Worm (Caenorhabditis elegans) whole organism, young adult: ENCODE data around the gene T19C4.24.

Source experiments
- gei-17 ChIP-seq: fragments of 200-800 bp; sonication (Bioruptor generic); optimal IDR thresholded peaks from 2 replicates; lab custom pipeline; 2018; ENCODE audit warnings: mild to moderate bottlenecking, missing genetic modification characterization, missing compliant biosample characterization
- him-1 ChIP-seq: sonication (generic microtip); optimal IDR thresholded peaks from 2 replicates; lab custom pipeline; 2016; ENCODE audit warnings: missing genotype, missing genetic modification reagents, missing genetic modification characterization, missing compliant biosample characterization
- hlh-12 ChIP-seq: sonication (generic microtip); optimal IDR thresholded peaks from 2 replicates; lab custom pipeline; 2016; ENCODE audit warnings: missing genetic modification characterization, missing compliant biosample characterization
- lin-26 ChIP-seq: fragments of 200-800 bp; sonication (Bioruptor generic); IDR thresholded peaks from 2 replicates; pipeline ENCODE4 v1.3.6; 2022; ENCODE audit warnings: missing genetic modification reagents, missing genetic modification characterization, missing compliant biosample characterization
- madf-10 ChIP-seq: sonication (generic microtip); optimal IDR thresholded peaks from 2 replicates; lab custom pipeline; 2016; ENCODE audit warnings: mild to moderate bottlenecking, missing genetic modification characterization, missing compliant biosample characterization
- snpc-1.3 ChIP-seq: sonication (generic microtip); optimal IDR thresholded peaks from 2 replicates; lab custom pipeline; 2017; ENCODE audit warnings: missing genetic modification characterization, mild to moderate bottlenecking, missing compliant biosample characterization, antibody characterized with exemption, moderate library complexity, missing genotype, missing genetic modification reagents; ENCODE audit not compliant: insufficient read depth
- unc-62 ChIP-seq: fragments of 150-350 bp; optimal IDR thresholded peaks from 2 replicates; lab custom pipeline; 2014; ENCODE audit warnings: missing biosample characterization, missing genetic modification reagents, missing genetic modification characterization

Gene T19C4.24

DNA sequence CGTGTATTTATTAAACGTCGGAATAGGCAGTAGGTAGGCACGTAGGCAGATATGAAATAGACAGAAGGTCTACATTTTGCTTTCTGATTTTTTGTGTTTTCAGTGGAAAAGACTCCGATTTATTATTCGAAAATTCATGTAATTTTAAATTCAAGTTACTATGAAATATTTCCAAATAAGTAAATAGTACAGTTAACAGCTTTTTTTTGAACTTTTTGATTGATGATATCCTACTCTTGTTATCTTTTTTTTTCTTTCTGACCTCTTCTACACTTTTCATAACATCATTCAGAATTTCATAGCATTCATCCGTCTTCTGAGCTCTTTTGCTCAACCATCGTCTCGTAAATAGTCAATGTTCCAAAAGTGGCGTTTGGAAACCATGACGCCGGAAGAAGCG, 48.2 kb downstream of the T19C4.24 start, which contains the start of gene cdkl-1:
Gene cdkl-1, plus strand, starts transcription at position 301 of the 400 bp plus-strand sequence.
- TF ChIP-seq lin-26 (no peak), madf-10 (no peak), snpc-1.3 (tag; lab: Kevin White, UChicago) (no peak), unc-62 (no peak), gei-17 (GFP tag; lab: Kevin White, UChicago) (no peak), hlh-12 (tag; lab: Kevin White, UChicago) (no peak), him-1 (tag; lab: Kevin White, UChicago) (no peak)
